Worm (Caenorhabditis elegans): ENCODE measurements around the gene eif-3.B.

DNA sequence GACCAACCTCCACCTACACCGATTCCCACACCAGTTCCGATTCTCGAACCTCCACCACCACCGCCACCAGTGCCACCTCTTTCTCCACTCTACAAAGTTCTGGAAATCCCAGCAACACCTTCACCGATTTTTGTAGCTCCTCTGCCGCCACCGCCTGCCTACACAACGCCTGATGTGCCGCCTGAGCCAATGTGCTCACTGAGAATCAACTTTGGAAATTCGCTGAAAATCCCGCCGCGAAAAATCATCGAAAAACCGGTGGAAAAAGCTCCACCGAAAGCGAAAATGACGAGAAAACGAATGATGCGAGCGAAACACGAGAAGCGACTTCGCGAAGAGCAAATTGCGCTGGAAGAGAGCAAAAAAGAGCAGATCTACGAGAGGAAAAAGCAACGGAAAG lies 15.4 kb upstream of the eif-3.B start:
- TF ChIP-seq efl-1 (GFP tag; optimal IDR thresholded peaks at IDR 0.05) (no peak), T07F8.4 (tag; optimal IDR thresholded peaks at IDR 0.05) (no peak), tbp1 (GFP tag; optimal IDR thresholded peaks at IDR 0.05) (no peak), hmg-1.2 (GFP tag; IDR thresholded peaks at IDR 0.05) (no peak), cebp-1 (GFP tag; IDR thresholded peaks at IDR 0.05) (no peak), cebp-1 (tag; optimal IDR thresholded peaks at IDR 0.05) (no peak), let-526 (GFP tag; IDR thresholded peaks at IDR 0.05) (no peak), F33H1.4 (GFP tag; IDR thresholded peaks at IDR 0.05) (no peak), F23B12.7 (tag; optimal IDR thresholded peaks at IDR 0.05; ENCODE audit: insufficient read depth) (no peak), lin-40 (tag; optimal IDR thresholded peaks at IDR 0.05) (no peak), unc-130 (GFP tag; optimal IDR thresholded peaks at IDR 0.05) (no peak), lag-1 (GFP tag; IDR thresholded peaks at IDR 0.05) (no peak), ama-1 (optimal IDR thresholded peaks at IDR 0.05) (no peak), ama-1 (GFP tag; optimal IDR thresholded peaks at IDR 0.05) (no peak), ZK185.1 (tag; optimal IDR thresholded peaks at IDR 0.05; ENCODE audit: poor library complexity, severe bottlenecking) (no peak)

Data from whole organism, young adult.